Worm (Caenorhabditis elegans) whole organism, L4 larva: ENCODE results near the gene srz-71.

Experiments used
- F37D6.2 ChIP-seq: sonication (generic microtip); optimal IDR thresholded peaks from 2 replicates; lab custom pipeline; 2016; ENCODE audit warnings: mild to moderate bottlenecking, missing genetic modification characterization, missing compliant biosample characterization
- T20F7.1 ChIP-seq: fragments of 200-800 bp; sonication (Bioruptor generic); optimal IDR thresholded peaks from 2 replicates; lab custom pipeline; 2018; ENCODE audit warnings: mild to moderate bottlenecking, missing genetic modification characterization, missing compliant biosample characterization
- Y48G9A.11 ChIP-seq: fragments of 200-800 bp; sonication (Bioruptor generic); IDR thresholded peaks from 2 replicates; pipeline ENCODE4 v1.3.6; 2022; ENCODE audit warnings: missing genetic modification reagents, missing genetic modification characterization, missing compliant biosample characterization
- Y5F2A.4 ChIP-seq: fragments of 200-800 bp; sonication (Bioruptor generic); optimal IDR thresholded peaks from 2 replicates; lab custom pipeline; 2018; ENCODE audit warnings: mild to moderate bottlenecking, missing genetic modification characterization, missing compliant biosample characterization
- ZK337.2 ChIP-seq: fragments of 200-800 bp; sonication (Bioruptor generic); IDR thresholded peaks from 2 replicates; pipeline ENCODE4 v1.3.6; 2022; ENCODE audit warnings: missing genetic modification reagents, missing genetic modification characterization, missing compliant biosample characterization
- aha-1 ChIP-seq: fragments of 150-350 bp; peaks from one replicate; lab custom pipeline; 2014; ENCODE audit warnings: missing biosample characterization, missing genetic modification characterization
- ama-1 ChIP-seq: fragments of 150-350 bp; optimal IDR thresholded peaks from 2 replicates; lab custom pipeline; 2014; ENCODE audit warnings: inconsistent platforms, mixed read lengths
- attf-4 ChIP-seq: sonication (generic microtip); optimal IDR thresholded peaks from 3 replicates; lab custom pipeline; 2017; ENCODE audit warnings: missing biosample characterization, missing genetic modification characterization
- ceh-28 ChIP-seq: fragments of 150-350 bp; optimal IDR thresholded peaks from 2 replicates; lab custom pipeline; 2014; ENCODE audit warnings: missing biosample characterization, missing genetic modification reagents, missing genetic modification characterization
- ceh-32 ChIP-seq: sonication (generic microtip); optimal IDR thresholded peaks from 2 replicates; lab custom pipeline; 2016; ENCODE audit warnings: mild to moderate bottlenecking, missing genetic modification characterization, missing compliant biosample characterization; ENCODE audit not compliant: poor library complexity
- ceh-62 ChIP-seq: sonication (generic microtip); optimal IDR thresholded peaks from 2 replicates; lab custom pipeline; 2017; ENCODE audit warnings: missing biosample characterization, missing genetic modification characterization
- ctbp-1 ChIP-seq: fragments of 200-800 bp; sonication (Bioruptor generic); IDR thresholded peaks from 2 replicates; pipeline ENCODE4 v1.3.6; 2022; ENCODE audit warnings: missing genetic modification reagents, missing genetic modification characterization, missing compliant biosample characterization
- daf-19 ChIP-seq: fragments of 200-800 bp; sonication (Bioruptor generic); conservative IDR thresholded peaks from 2 replicates; pipeline ENCODE4 v1.3.6; 2022; ENCODE audit warnings: missing genetic modification characterization, missing compliant biosample characterization
- dmd-8 ChIP-seq: fragments of 200-800 bp; sonication (Bioruptor generic); IDR thresholded peaks from 2 replicates; pipeline ENCODE4 v1.3.6; 2022; ENCODE audit warnings: missing genetic modification characterization, missing compliant biosample characterization
- duxl-1 ChIP-seq: sonication (generic microtip); optimal IDR thresholded peaks from 2 replicates; lab custom pipeline; 2016; ENCODE audit warnings: mild to moderate bottlenecking, missing genetic modification characterization, moderate library complexity, missing compliant biosample characterization; ENCODE audit not compliant: poor library complexity
- hif-1 ChIP-seq, 2 experiments: sonication (generic microtip); optimal IDR thresholded peaks; 2 replicates each; lab custom pipeline; 2016 to 2017; ENCODE audit warnings: missing compliant biosample characterization in 2 of 2, missing genetic modification characterization in 2 of 2, missing genetic modification reagents in 2 of 2, missing genotype in 2 of 2, mild to moderate bottlenecking in 1 of 2
- jun-1 ChIP-seq: fragments of 150-350 bp; optimal IDR thresholded peaks from 2 replicates; lab custom pipeline; 2014; ENCODE audit warnings: missing biosample characterization, missing genetic modification reagents, missing genetic modification characterization
- lin-13 ChIP-seq: fragments of 150-350 bp; optimal IDR thresholded peaks from 2 replicates; lab custom pipeline; 2014; ENCODE audit warnings: missing biosample characterization, missing genetic modification reagents, missing genetic modification characterization
- lin-29 ChIP-seq: fragments of 200-800 bp; sonication (Bioruptor generic); IDR thresholded peaks from 2 replicates; pipeline ENCODE4 v1.3.6; 2022; ENCODE audit warnings: missing genetic modification reagents, missing genetic modification characterization, missing compliant biosample characterization
- mdl-1 ChIP-seq, 2 experiments: fragments of 150-350 bp in 1 of 2; sonication (generic microtip) in 1 of 2; optimal IDR thresholded peaks; 2 replicates each; lab custom pipeline; 2014 to 2017; ENCODE audit warnings: missing biosample characterization in 2 of 2, missing genetic modification characterization in 2 of 2
- mdt-29 ChIP-seq: fragments of 200-800 bp; sonication (Bioruptor generic); IDR thresholded peaks from 2 replicates; pipeline ENCODE4 v1.3.6; 2022; ENCODE audit warnings: missing genetic modification reagents, missing genetic modification characterization, missing compliant biosample characterization
- mes-2 ChIP-seq: sonication (generic microtip); optimal IDR thresholded peaks from 2 replicates; lab custom pipeline; 2016; ENCODE audit warnings: missing genotype, mild to moderate bottlenecking, missing genetic modification characterization, missing compliant biosample characterization; ENCODE audit not compliant: poor library complexity, severe bottlenecking
- mxl-2 ChIP-seq: fragments of 200-800 bp; sonication (Bioruptor generic); conservative IDR thresholded peaks from 2 replicates; pipeline ENCODE4 v1.3.6; 2022; ENCODE audit warnings: missing genetic modification reagents, missing genetic modification characterization, missing compliant biosample characterization
- nhr-10 ChIP-seq: fragments of 150-350 bp; optimal IDR thresholded peaks from 2 replicates; lab custom pipeline; 2014; ENCODE audit warnings: missing biosample characterization, missing genetic modification characterization
- nhr-77 ChIP-seq: fragments of 150-350 bp; optimal IDR thresholded peaks from 2 replicates; lab custom pipeline; 2014; ENCODE audit warnings: missing biosample characterization, missing genetic modification characterization
- pha-4 ChIP-seq, 2 experiments: fragments of 150-350 bp in 1 of 2; fragments of 200-800 bp in 1 of 2; sonication (Bioruptor generic) in 1 of 2; IDR thresholded peaks in 1 of 2; optimal IDR thresholded peaks in 1 of 2; 2 replicates each; pipeline versions ENCODE4 v1.3.6 to Lab custom; 2014 to 2022; ENCODE audit warnings: missing genetic modification characterization in 2 of 2, missing genetic modification reagents in 2 of 2, missing biosample characterization in 1 of 2, missing compliant biosample characterization in 1 of 2
- saeg-2 ChIP-seq: fragments of 200-800 bp; sonication (Bioruptor generic); IDR thresholded peaks from 2 replicates; pipeline ENCODE4 v1.3.6; 2022; ENCODE audit warnings: missing genetic modification reagents, missing genetic modification characterization, missing compliant biosample characterization
- set-16 ChIP-seq: fragments of 200-800 bp; sonication (Bioruptor generic); IDR thresholded peaks from 2 replicates; pipeline ENCODE4 v1.3.6; 2022; ENCODE audit warnings: missing genetic modification reagents, missing genetic modification characterization, missing compliant biosample characterization
- spr-1 ChIP-seq: sonication (generic microtip); optimal IDR thresholded peaks from 2 replicates; lab custom pipeline; 2016; ENCODE audit warnings: mild to moderate bottlenecking, missing genetic modification characterization, missing compliant biosample characterization
- spr-3 ChIP-seq: fragments of 200-800 bp; sonication (Bioruptor generic); optimal IDR thresholded peaks from 2 replicates; lab custom pipeline; 2018; ENCODE audit warnings: mild to moderate bottlenecking, missing genetic modification characterization, missing compliant biosample characterization
- tra-1 ChIP-seq: fragments of 200-800 bp; sonication (Bioruptor generic); IDR thresholded peaks from 2 replicates; pipeline ENCODE4 v1.3.6; 2022; ENCODE audit warnings: missing genetic modification reagents, missing genetic modification characterization, missing compliant biosample characterization
- unc-130 ChIP-seq: sonication (generic microtip); optimal IDR thresholded peaks from 2 replicates; lab custom pipeline; 2016; ENCODE audit warnings: missing genetic modification reagents, missing genetic modification characterization, missing compliant biosample characterization
- vab-7 ChIP-seq: fragments of 200-800 bp; sonication (Bioruptor generic); IDR thresholded peaks from 2 replicates; pipeline ENCODE4 v1.3.6; 2022; ENCODE audit warnings: missing genetic modification reagents, missing genetic modification characterization, missing compliant biosample characterization
- zip-2 ChIP-seq: fragments of 150-350 bp; optimal IDR thresholded peaks from 2 replicates; lab custom pipeline; 2014; ENCODE audit warnings: missing biosample characterization, missing genetic modification characterization

The srz-71 gene

ce11 chrIV:16330508-16330907 is 2.2 kb upstream of the srz-71 start:
- TF ChIP-seq aha-1 (peak; percentile 89), set-16 (peak; percentile 84), nhr-10 (tag; lab: Kevin White, UChicago) (no peak), ceh-28 (tag; lab: Kevin White, UChicago) (no peak), spr-1 (no peak), ama-1 (no peak)

- TF ChIP-seq lin-29: no peak
- TF ChIP-seq tra-1 (GFP tag; lab: Robert Waterston, UW): 0 out of 2 replicates have a peak, but pooled peaks have one; percentile 30
- TF ChIP-seq mes-2 (tag; lab: Kevin White, UChicago): no peak
- no peak for TF ChIP-seq spr-3 (GFP tag; lab: Kevin White, UChicago)
- TF ChIP-seq zip-2 (tag; lab: Kevin White, UChicago): no peak
- 0 out of 2 replicates have a peak, but pooled peaks have one; percentile 58 for TF ChIP-seq dmd-8
These were observed 436 bp downstream of the srz-71 start for ce11 chrIV:16333121-16333520.

ce11 chrIV:16335037-16335436 is 2.4 kb downstream of the srz-71 start, which contains the start of gene srz-38:
Gene srz-38, plus strand, starts transcription at chrIV:16335337.
- TF ChIP-seq nhr-77 (tag; lab: Kevin White, UChicago) (no peak), saeg-2 (GFP tag; lab: Robert Waterston, UW) (no peak), Y48G9A.11 (GFP tag; lab: Robert Waterston, UW) (no peak)

- TF ChIP-seq ama-1 (no peak), duxl-1 (tag; lab: Kevin White, UChicago) (no peak), ZK337.2 (GFP tag; lab: Robert Waterston, UW) (no peak), unc-130 (GFP tag; lab: Kevin White, UChicago) (no peak), hif-1 (tag; optimal IDR thresholded peaks at IDR 0.05; lab: Kevin White, UChicago) (no peak), jun-1 (tag; lab: Kevin White, UChicago) (no peak), Y5F2A.4 (GFP tag; lab: Kevin White, UChicago) (no peak), ceh-32 (tag; lab: Kevin White, UChicago) (no peak), ceh-62 (tag; lab: Kevin White, UChicago) (no peak), attf-4 (tag; lab: Kevin White, UChicago) (no peak), set-16 (no peak), dmd-8 (no peak), mdt-29 (GFP tag; lab: Robert Waterston, UW) (no peak)
These were observed 4.0 kb downstream of the srz-71 start, which contains the start of gene C35D6.13 for ce11 chrIV:16336721-16337120. Gene C35D6.13, plus strand, starts transcription at chrIV:16337021.

ce11 chrIV:16346514-16346913 is 13.8 kb downstream of the srz-71 start, which contains the start of gene C35D6.3:
Gene C35D6.3, plus strand, starts transcription at chrIV:16346814.
- TF ChIP-seq aha-1: peak; percentile 31
- no peak for TF ChIP-seq Y5F2A.4 (GFP tag; lab: Kevin White, UChicago)
- no peak for TF ChIP-seq lin-13 (GFP tag; lab: Kevin White, UChicago)
- TF ChIP-seq T20F7.1: no peak

ce11 chrIV:16350690-16351089 is 18.0 kb downstream of the srz-71 start, which contains the start of gene C35D6.4:
Gene C35D6.4, plus strand, starts transcription at chrIV:16350990.
- no peak for TF ChIP-seq mxl-2
- TF ChIP-seq F37D6.2 (tag; lab: Kevin White, UChicago): no peak
- TF ChIP-seq saeg-2 (GFP tag; lab: Robert Waterston, UW): no peak
- no peak for TF ChIP-seq pha-4 (GFP tag; IDR thresholded peaks at IDR 0.05; lab: Robert Waterston, UW)
- TF ChIP-seq pha-4 (tag; optimal IDR thresholded peaks at IDR 0.05; lab: Kevin White, UChicago): no peak
- no peak for TF ChIP-seq daf-19 (GFP tag; lab: Robert Waterston, UW)
- TF ChIP-seq ctbp-1 (GFP tag; lab: Robert Waterston, UW): no peak
- TF ChIP-seq mdl-1 (tag; optimal IDR thresholded peaks at IDR 0.05; lab: Kevin White, UChicago): no peak
- no peak for TF ChIP-seq vab-7 (GFP tag; lab: Robert Waterston, UW)
- TF ChIP-seq aha-1: no peak
